Fruit fly (Drosophila melanogaster) whole organism, embryonic: ENCODE results near the gene Atg13.

ENCODE experiments used
- CG10267 ChIP-seq: fragments of 200-800 bp; sonication (Bioruptor generic); optimal IDR thresholded peaks from 2 replicates; lab custom pipeline; 2018; ENCODE audit warnings: missing biosample characterization, mild to moderate bottlenecking, missing genetic modification characterization, moderate library complexity
- CG11247 ChIP-seq: fragments of 200-800 bp; sonication (Bioruptor generic); IDR thresholded peaks from 2 replicates; pipeline ENCODE4 v1.3.6; 2022; ENCODE audit warnings: missing biosample characterization, missing genetic modification characterization
- CG11723 ChIP-seq: fragments of 200-800 bp; sonication (Bioruptor generic); optimal IDR thresholded peaks from 2 replicates; lab custom pipeline; 2017; ENCODE audit warnings: missing biosample characterization, mild to moderate bottlenecking, missing genetic modification characterization
- CG12219 ChIP-seq: fragments of 200-800 bp; sonication (Bioruptor generic); optimal IDR thresholded peaks from 3 replicates; lab custom pipeline; 2018; ENCODE audit warnings: missing biosample characterization, mild to moderate bottlenecking, missing genetic modification characterization
- CG12659 ChIP-seq: fragments of 200-800 bp; sonication (Bioruptor generic); optimal IDR thresholded peaks from 3 replicates; lab custom pipeline; 2017; ENCODE audit warnings: mild to moderate bottlenecking, missing biosample characterization, missing genetic modification reagents, missing genetic modification characterization
- CG12769 ChIP-seq: fragments of 200-800 bp; sonication (Bioruptor generic); optimal IDR thresholded peaks from 2 replicates; lab custom pipeline; 2019; ENCODE audit warnings: missing biosample characterization, mild to moderate bottlenecking, missing genetic modification characterization, moderate library complexity
- CG14667 ChIP-seq: fragments of 200-800 bp; sonication (Bioruptor generic); IDR thresholded peaks from 2 replicates; pipeline ENCODE4 v1.3.6; 2022; ENCODE audit warnings: missing biosample characterization, missing genetic modification characterization
- CG17328 ChIP-seq: fragments of 200-800 bp; sonication (Bioruptor generic); IDR thresholded peaks from 2 replicates; pipeline ENCODE4 v1.3.6; 2022; ENCODE audit warnings: missing biosample characterization, missing genetic modification characterization
- CG17385 ChIP-seq: fragments of 200-800 bp; sonication (Bioruptor generic); optimal IDR thresholded peaks from 3 replicates; lab custom pipeline; 2018; ENCODE audit warnings: missing biosample characterization, mild to moderate bottlenecking, missing genetic modification characterization
- CG30020 ChIP-seq: fragments of 200-800 bp; optimal IDR thresholded peaks from 2 replicates; lab custom pipeline; 2019; ENCODE audit warnings: missing biosample characterization, mild to moderate bottlenecking, missing genetic modification characterization, moderate library complexity
- CG3065 ChIP-seq: fragments of 200-800 bp; sonication (Bioruptor generic); optimal IDR thresholded peaks from 2 replicates; lab custom pipeline; 2016; ENCODE audit warnings: missing biosample characterization, missing genetic modification characterization
- CG32772 ChIP-seq: fragments of 200-800 bp; sonication (Bioruptor generic); IDR thresholded peaks from 2 replicates; pipeline ENCODE4 v1.3.6; 2022; ENCODE audit warnings: missing biosample characterization, missing genetic modification characterization
- CG33557 ChIP-seq: fragments of 200-800 bp; sonication (Bioruptor generic); optimal IDR thresholded peaks from 2 replicates; lab custom pipeline; 2019; ENCODE audit warnings: missing biosample characterization, mild to moderate bottlenecking, missing genetic modification characterization, moderate library complexity
- CG4854 ChIP-seq: fragments of 200-800 bp; sonication (Bioruptor generic); optimal IDR thresholded peaks from 2 replicates; lab custom pipeline; 2016; ENCODE audit warnings: missing biosample characterization, missing genetic modification characterization, inconsistent platforms
- CG7987 ChIP-seq: fragments of 200-800 bp; sonication (Bioruptor generic); optimal IDR thresholded peaks from 2 replicates; lab custom pipeline; 2018; ENCODE audit warnings: missing biosample characterization, mild to moderate bottlenecking, missing genetic modification characterization, moderate library complexity
- CG8359 ChIP-seq: fragments of 200-800 bp; sonication (Bioruptor generic); optimal IDR thresholded peaks from 2 replicates; lab custom pipeline; 2017; ENCODE audit warnings: missing biosample characterization, mild to moderate bottlenecking, missing genetic modification characterization, borderline replicate concordance
- CG8924 ChIP-seq: fragments of 200-800 bp; optimal IDR thresholded peaks from 3 replicates; lab custom pipeline; 2019; ENCODE audit warnings: missing biosample characterization, mild to moderate bottlenecking, missing genetic modification characterization, moderate library complexity
- Chrac-16 ChIP-seq: fragments of 200-800 bp; sonication (Bioruptor generic); optimal IDR thresholded peaks from 3 replicates; lab custom pipeline; 2016; ENCODE audit warnings: missing biosample characterization, missing genetic modification characterization
- D ChIP-seq, 2 experiments: fragments of 200-800 bp in 1 of 2; fragments of >200 bp in 1 of 2; sonication (Bioruptor generic) in 1 of 2; optimal IDR thresholded peaks; 2 replicates in 1 of 2; 3 replicates in 1 of 2; lab custom pipeline; 2017; ENCODE audit warnings: mild to moderate bottlenecking in 1 of 2, missing biosample characterization in 1 of 2, missing genetic modification characterization in 1 of 2, missing genetic modification reagents in 1 of 2
- D19B ChIP-seq: fragments of 200-800 bp; sonication (Bioruptor generic); optimal IDR thresholded peaks from 2 replicates; lab custom pipeline; 2017; ENCODE audit warnings: missing biosample characterization, mild to moderate bottlenecking, missing genetic modification characterization
- Deaf1 ChIP-seq: fragments of 200-800 bp; optimal IDR thresholded peaks from 3 replicates; lab custom pipeline; 2019; ENCODE audit warnings: missing biosample characterization, mild to moderate bottlenecking, missing genetic modification characterization, moderate library complexity
- Dfd ChIP-seq, 2 experiments: fragments of >200 bp; optimal IDR thresholded peaks; 2 replicates each; lab custom pipeline; 2017; ENCODE audit warnings: missing biosample characterization in 2 of 2, missing genetic modification characterization in 2 of 2
- HHEX ChIP-seq: fragments of 200-800 bp; sonication (Bioruptor generic); optimal IDR thresholded peaks from 3 replicates; lab custom pipeline; 2017; ENCODE audit warnings: missing biosample characterization, mild to moderate bottlenecking, missing genetic modification characterization, missing genetic modification reagents
- Hey ChIP-seq: fragments of 200-800 bp; sonication (Bioruptor generic); optimal IDR thresholded peaks from 3 replicates; lab custom pipeline; 2018; ENCODE audit warnings: missing biosample characterization, mild to moderate bottlenecking, missing genetic modification characterization
- Lhr ChIP-seq: fragments of 200-800 bp; sonication (Bioruptor generic); optimal IDR thresholded peaks from 3 replicates; lab custom pipeline; 2017; ENCODE audit warnings: mild to moderate bottlenecking, missing biosample characterization, missing genetic modification reagents, missing genetic modification characterization
- Lim3 ChIP-seq: fragments of 200-800 bp; sonication (Bioruptor generic); IDR thresholded peaks from 2 replicates; pipeline ENCODE4 v1.3.6; 2022; ENCODE audit warnings: missing biosample characterization, missing genetic modification characterization
- Mrtf ChIP-seq: fragments of 200-800 bp; sonication (Bioruptor generic); IDR thresholded peaks from 3 replicates; pipeline ENCODE4 v1.3.6; 2022; ENCODE audit warnings: missing biosample characterization, missing genetic modification characterization
- NK7.1 ChIP-seq: fragments of 200-800 bp; sonication (Bioruptor generic); optimal IDR thresholded peaks from 3 replicates; lab custom pipeline; 2016; ENCODE audit warnings: missing biosample characterization, missing genetic modification characterization
- PHDP ChIP-seq: fragments of 200-800 bp; sonication (Bioruptor generic); optimal IDR thresholded peaks from 3 replicates; lab custom pipeline; 2018; ENCODE audit warnings: missing biosample characterization, mild to moderate bottlenecking, missing genetic modification characterization, moderate library complexity
- aop ChIP-seq: fragments of 200-800 bp; sonication (Bioruptor generic); IDR thresholded peaks from 2 replicates; pipeline ENCODE4 v1.3.6; 2022; ENCODE audit warnings: missing biosample characterization, missing genetic modification characterization
- bigmax ChIP-seq: fragments of 200-800 bp; sonication (Bioruptor generic); optimal IDR thresholded peaks from 2 replicates; lab custom pipeline; 2018; ENCODE audit warnings: missing biosample characterization, mild to moderate bottlenecking, missing genetic modification characterization
- chinmo ChIP-seq: fragments of 200-800 bp; sonication (Bioruptor generic); IDR thresholded peaks from 4 replicates; pipeline ENCODE4 v1.3.6; 2022; ENCODE audit warnings: missing biosample characterization, missing genetic modification characterization; ENCODE audit not compliant: partially characterized antibody
- corto ChIP-seq: fragments of 200-800 bp; sonication (Bioruptor generic); optimal IDR thresholded peaks from 2 replicates; lab custom pipeline; 2016; ENCODE audit warnings: missing biosample characterization, mild to moderate bottlenecking, missing genetic modification characterization, moderate library complexity
- croc ChIP-seq: fragments of 200-800 bp; sonication (Bioruptor generic); conservative IDR thresholded peaks from 3 replicates; pipeline ENCODE4 v1.3.6; 2022; ENCODE audit warnings: missing biosample characterization, missing genetic modification characterization
- ewg ChIP-seq: fragments of 200-800 bp; sonication (Bioruptor generic); optimal IDR thresholded peaks from 3 replicates; lab custom pipeline; 2017; ENCODE audit warnings: mild to moderate bottlenecking, missing biosample characterization, missing genetic modification reagents, missing genetic modification characterization
- exex ChIP-seq: fragments of 200-800 bp; sonication (Bioruptor generic); optimal IDR thresholded peaks from 4 replicates; lab custom pipeline; 2018; ENCODE audit warnings: missing biosample characterization, mild to moderate bottlenecking, missing genetic modification characterization, moderate library complexity
- her ChIP-seq: fragments of 200-800 bp; sonication (Bioruptor generic); optimal IDR thresholded peaks from 2 replicates; lab custom pipeline; 2016; ENCODE audit warnings: missing biosample characterization, missing genetic modification characterization
- jing ChIP-seq: fragments of 200-800 bp; sonication (Bioruptor generic); optimal IDR thresholded peaks from 2 replicates; lab custom pipeline; 2018; ENCODE audit warnings: missing biosample characterization, mild to moderate bottlenecking, missing genetic modification characterization
- kah ChIP-seq: fragments of 200-800 bp; sonication (Bioruptor generic); optimal IDR thresholded peaks from 2 replicates; lab custom pipeline; 2018; ENCODE audit warnings: missing biosample characterization, mild to moderate bottlenecking, missing genetic modification characterization
- mirr ChIP-seq: fragments of 200-800 bp; sonication (Bioruptor generic); optimal IDR thresholded peaks from 3 replicates; lab custom pipeline; 2018; ENCODE audit warnings: missing biosample characterization, mild to moderate bottlenecking, missing genetic modification characterization
- nerfin-2 ChIP-seq: fragments of 200-800 bp; sonication (Bioruptor generic); IDR thresholded peaks from 2 replicates; pipeline ENCODE4 v1.3.6; 2022; ENCODE audit warnings: missing biosample characterization, missing genetic modification characterization; ENCODE audit not compliant: partially characterized antibody
- pum ChIP-seq: fragments of 200-800 bp; sonication (Bioruptor generic); optimal IDR thresholded peaks from 2 replicates; lab custom pipeline; 2016; ENCODE audit warnings: missing biosample characterization, missing genetic modification characterization
- repo ChIP-seq: fragments of 200-800 bp; sonication (Bioruptor generic); optimal IDR thresholded peaks from 2 replicates; lab custom pipeline; 2016; ENCODE audit warnings: missing biosample characterization, missing genetic modification characterization
- ro ChIP-seq: fragments of 200-800 bp; sonication (Bioruptor generic); IDR thresholded peaks from 2 replicates; pipeline ENCODE4 v1.3.6; 2022; ENCODE audit warnings: missing biosample characterization, missing genetic modification characterization
- salm ChIP-seq: fragments of 200-800 bp; sonication (Bioruptor generic); optimal IDR thresholded peaks from 2 replicates; lab custom pipeline; 2018; ENCODE audit warnings: missing biosample characterization, mild to moderate bottlenecking, missing genetic modification characterization
- sc ChIP-seq, 3 experiments: fragments of >200 bp in 2 of 3; fragments of 200-800 bp in 1 of 3; sonication (Bioruptor generic) in 1 of 3; optimal IDR thresholded peaks; 2 replicates in 2 of 3; 3 replicates in 1 of 3; lab custom pipeline; 2017; ENCODE audit warnings: mild to moderate bottlenecking in 1 of 3, missing biosample characterization in 1 of 3, missing genetic modification characterization in 1 of 3, missing genetic modification reagents in 1 of 3
- scrt ChIP-seq: fragments of 200-800 bp; sonication (Bioruptor generic); optimal IDR thresholded peaks from 2 replicates; lab custom pipeline; 2018; ENCODE audit warnings: missing biosample characterization, mild to moderate bottlenecking, missing genetic modification characterization, moderate library complexity
- so ChIP-seq: fragments of 200-800 bp; sonication (Bioruptor generic); IDR thresholded peaks from 3 replicates; pipeline ENCODE4 v1.3.6; 2022; ENCODE audit warnings: missing biosample characterization, missing genetic modification characterization
- toy ChIP-seq: fragments of 200-800 bp; sonication (Bioruptor generic); IDR thresholded peaks from 2 replicates; pipeline ENCODE4 v1.3.6; 2022; ENCODE audit warnings: missing biosample characterization, missing genetic modification characterization

Atg13 gene

dm6 chr3R:8340675-8341275, 8.8 kb upstream of the Atg13 start, which contains the start of the genes COX7A and Arl2 (continued):
- TF ChIP-seq jing (GFP tag; lab: Kevin White, UChicago) (no peak), Lhr (no peak), exex (no peak), CG4854 (no peak), Dfd (GFP tag; optimal IDR thresholded peaks at IDR 0.05; lab: Kevin White, UChicago) (no peak), Deaf1 (no peak), CG17328 (GFP tag; lab: Robert Waterston, UW) (no peak), scrt (no peak), CG3065 (no peak), CG32772 (no peak), ewg (GFP tag; lab: Kevin White, UChicago) (no peak), CG30020 (tag; lab: Kevin White, UChicago) (peak; percentile 42), bigmax (GFP tag; lab: Kevin White, UChicago) (peak; percentile 26), corto (GFP tag; lab: Kevin White, UChicago) (no peak), CG8924 (tag; lab: Kevin White, UChicago) (peak; percentile 77), repo (GFP tag; lab: Kevin White, UChicago) (no peak), Hey (no peak), CG12219 (GFP tag; lab: Kevin White, UChicago) (no peak), CG11247 (GFP tag; lab: Robert Waterston, UW) (no peak), D (optimal IDR thresholded peaks at IDR 0.05; lab: Kevin White, UChicago) (no peak), D (GFP tag; optimal IDR thresholded peaks at IDR 0.05; lab: Kevin White, UChicago) (no peak), CG12769 (no peak), HHEX (GFP tag; lab: Kevin White, UChicago) (no peak), CG33557 (GFP tag; lab: Kevin White, UChicago) (no peak), croc (GFP tag; lab: Robert Waterston, UW) (no peak), CG8359 (no peak), Chrac-16 (GFP tag; lab: Kevin White, UChicago) (no peak), D19B (no peak), PHDP (tag; lab: Kevin White, UChicago) (no peak), sc (optimal IDR thresholded peaks at IDR 0.05; lab: Kevin White, UChicago) (no peak), sc (GFP tag; optimal IDR thresholded peaks at IDR 0.05; lab: Kevin White, UChicago) (no peak), Lim3 (GFP tag; lab: Robert Waterston, UW) (no peak), toy (no peak), aop (GFP tag; lab: Robert Waterston, UW) (no peak), salm (tag; lab: Kevin White, UChicago) (no peak), CG17385 (peak; percentile 37), CG11723 (GFP tag; lab: Kevin White, UChicago) (no peak), ro (GFP tag; lab: Robert Waterston, UW) (no peak), CG14667 (GFP tag; lab: Robert Waterston, UW) (no peak), her (GFP tag; lab: Kevin White, UChicago) (no peak), chinmo (GFP tag; lab: Robert Waterston, UW) (peak; percentile 83; the same call in 3 of the 4 replicates), pum (GFP tag; lab: Kevin White, UChicago) (no peak), CG12659 (GFP tag; lab: Kevin White, UChicago) (peak; percentile 72), so (GFP tag; lab: Robert Waterston, UW) (no peak), nerfin-2 (GFP tag; lab: Robert Waterston, UW) (peak; percentile 89), NK7.1 (GFP tag; lab: Kevin White, UChicago) (no peak), Mrtf (GFP tag; lab: Robert Waterston, UW) (no peak), CG7987 (GFP tag; lab: Kevin White, UChicago) (no peak), kah (GFP tag; lab: Kevin White, UChicago) (no peak), mirr (no peak), CG10267 (tag; lab: Kevin White, UChicago) (peak; percentile 22)
